Fruit fly (Drosophila melanogaster) whole organism, embryonic: ENCODE results near the gene CG17190.

Experiments used
- CG4404 ChIP-seq: fragments of 200-800 bp; sonication (Bioruptor generic); IDR thresholded peaks from 2 replicates; pipeline ENCODE4 v1.3.6; 2022; ENCODE audit warnings: missing biosample characterization, missing genetic modification characterization
- Dfd ChIP-seq, 2 experiments: fragments of >200 bp; optimal IDR thresholded peaks; 2 replicates each; lab custom pipeline; 2017; ENCODE audit warnings: missing biosample characterization in 2 of 2, missing genetic modification characterization in 2 of 2
- Meics ChIP-seq: fragments of 200-800 bp; sonication (Bioruptor generic); optimal IDR thresholded peaks from 2 replicates; lab custom pipeline; 2017; ENCODE audit warnings: missing biosample characterization, mild to moderate bottlenecking, missing genetic modification characterization
- Myb ChIP-seq: fragments of 200-800 bp; sonication (Bioruptor generic); optimal IDR thresholded peaks from 2 replicates; lab custom pipeline; 2016; ENCODE audit warnings: missing biosample characterization, missing genetic modification characterization
- Sox100B ChIP-seq: fragments of 200-800 bp; sonication (Bioruptor generic); optimal IDR thresholded peaks from 3 replicates; lab custom pipeline; 2018; ENCODE audit warnings: missing biosample characterization, mild to moderate bottlenecking, missing genetic modification characterization
- sens ChIP-seq: fragments of 200-800 bp; sonication (Bioruptor generic); peaks from one replicate; lab custom pipeline; 2016; ENCODE audit warnings: missing biosample characterization, missing genetic modification characterization
- usp ChIP-seq: fragments of >200 bp; optimal IDR thresholded peaks from 2 replicates; lab custom pipeline; 2017; ENCODE audit warnings: missing biosample characterization, missing genetic modification characterization
- z ChIP-seq: fragments of 200-800 bp; sonication (Bioruptor generic); IDR thresholded peaks from 3 replicates; pipeline ENCODE4 v1.3.6; 2022; ENCODE audit warnings: missing biosample characterization, missing genetic modification characterization

- TF ChIP-seq Dfd (GFP tag; optimal IDR thresholded peaks at IDR 0.05; lab: Kevin White, UChicago), result no peak
- no peak for TF ChIP-seq Meics (GFP tag; lab: Kevin White, UChicago)
- TF ChIP-seq sens (GFP tag; lab: Kevin White, UChicago), result peak; percentile 38
- no peak for TF ChIP-seq usp (GFP tag; lab: Kevin White, UChicago)
- TF ChIP-seq CG4404 (GFP tag; lab: Robert Waterston, UW), result no peak
- TF ChIP-seq Myb (GFP tag; lab: Kevin White, UChicago), result no peak
- TF ChIP-seq z, result no peak
- no peak for TF ChIP-seq Sox100B (GFP tag; lab: Kevin White, UChicago)
These were observed 45.7 kb upstream of the CG17190 start for dm6 chr3R:20058960-20059359.
